Fruit fly (Drosophila melanogaster) whole organism, adult: Measurements from ENCODE around the gene Ucp4A.
A peak's percentile ranks its signal among the peaks of the same experiment; 100 is the strongest.

Experiments
- CG11617 ChIP-seq: fragments of 200-800 bp; sonication (Bioruptor generic); optimal IDR thresholded peaks from 2 replicates; lab custom pipeline; 2017; ENCODE audit warnings: mild to moderate bottlenecking, missing biosample characterization, missing genetic modification reagents, missing genetic modification characterization
- CG12768 ChIP-seq: fragments of 200-800 bp; sonication (Bioruptor generic); optimal IDR thresholded peaks from 2 replicates; lab custom pipeline; 2017; ENCODE audit warnings: missing biosample characterization, missing genetic modification characterization, mild to moderate bottlenecking, moderate library complexity, missing genetic modification reagents
- CG14711 ChIP-seq: fragments of 200-800 bp; sonication (Bioruptor generic); optimal IDR thresholded peaks from 2 replicates; lab custom pipeline; 2018; ENCODE audit warnings: missing biosample characterization, mild to moderate bottlenecking, missing genetic modification characterization, moderate library complexity
- CG1620 ChIP-seq: fragments of 200-800 bp; sonication (Bioruptor generic); optimal IDR thresholded peaks from 2 replicates; lab custom pipeline; 2016; ENCODE audit warnings: missing biosample characterization, missing genetic modification characterization
- CG33017 ChIP-seq: fragments of 200-800 bp; sonication (Bioruptor generic); optimal IDR thresholded peaks from 2 replicates; lab custom pipeline; 2018; ENCODE audit warnings: missing biosample characterization, mild to moderate bottlenecking, missing genetic modification characterization, moderate library complexity
- CG5204 ChIP-seq: fragments of 200-800 bp; sonication (Bioruptor generic); optimal IDR thresholded peaks from 2 replicates; lab custom pipeline; 2016; ENCODE audit warnings: missing biosample characterization, missing genetic modification characterization
- CG7045 ChIP-seq: fragments of 200-800 bp; sonication (Bioruptor generic); optimal IDR thresholded peaks from 2 replicates; lab custom pipeline; 2017; ENCODE audit warnings: missing biosample characterization, mild to moderate bottlenecking, missing genetic modification characterization
- CG7101 ChIP-seq: fragments of 200-800 bp; sonication (Bioruptor generic); optimal IDR thresholded peaks from 2 replicates; lab custom pipeline; 2018; ENCODE audit warnings: missing biosample characterization, mild to moderate bottlenecking, missing genetic modification characterization, moderate library complexity
- Clk ChIP-seq: fragments of 200-800 bp; sonication (Bioruptor generic); optimal IDR thresholded peaks from 2 replicates; lab custom pipeline; 2017; ENCODE audit warnings: missing biosample characterization, missing genetic modification characterization
- Crg-1 ChIP-seq: fragments of 200-800 bp; sonication (Bioruptor generic); optimal IDR thresholded peaks from 2 replicates; lab custom pipeline; 2016; ENCODE audit warnings: missing biosample characterization, missing genetic modification characterization
- Hr96 ChIP-seq: fragments of 200-800 bp; sonication (Bioruptor generic); optimal IDR thresholded peaks from 2 replicates; lab custom pipeline; 2016; ENCODE audit warnings: missing biosample characterization, missing genetic modification characterization
- Mnt ChIP-seq: fragments of 200-800 bp; sonication (Bioruptor generic); optimal IDR thresholded peaks from 2 replicates; lab custom pipeline; 2016; ENCODE audit warnings: missing biosample characterization, mild to moderate bottlenecking, missing genetic modification characterization
- bab1 ChIP-seq: fragments of 200-800 bp; sonication (Bioruptor generic); optimal IDR thresholded peaks from 3 replicates; lab custom pipeline; 2019; ENCODE audit warnings: missing biosample characterization, mild to moderate bottlenecking, missing genetic modification characterization, moderate library complexity
- cic ChIP-seq: fragments of 200-800 bp; sonication (Bioruptor generic); optimal IDR thresholded peaks from 2 replicates; lab custom pipeline; 2017; ENCODE audit warnings: missing biosample characterization, mild to moderate bottlenecking, missing genetic modification characterization, moderate library complexity
- cnc ChIP-seq, 2 experiments: fragments of >200 bp; optimal IDR thresholded peaks; 2 replicates each; lab custom pipeline; 2017
- kay ChIP-seq: fragments of 200-800 bp; sonication (Bioruptor generic); peaks from one replicate; lab custom pipeline; 2016; ENCODE audit warnings: missing biosample characterization, missing genetic modification characterization, borderline replicate concordance
- ovo ChIP-seq: fragments of 200-800 bp; sonication (Bioruptor generic); optimal IDR thresholded peaks from 2 replicates; lab custom pipeline; 2016; ENCODE audit warnings: missing biosample characterization, missing genetic modification characterization
- pad ChIP-seq: fragments of 200-800 bp; sonication (Bioruptor generic); optimal IDR thresholded peaks from 3 replicates; lab custom pipeline; 2017; ENCODE audit warnings: missing biosample characterization, missing genetic modification characterization, mild to moderate bottlenecking, moderate library complexity, missing genetic modification reagents
- tj ChIP-seq: fragments of 200-800 bp; sonication (Bioruptor generic); optimal IDR thresholded peaks from 3 replicates; lab custom pipeline; 2017; ENCODE audit warnings: missing biosample characterization, mild to moderate bottlenecking, missing genetic modification characterization, moderate library complexity
- toe ChIP-seq: fragments of 200-800 bp; sonication (Bioruptor generic); optimal IDR thresholded peaks from 2 replicates; lab custom pipeline; 2016; ENCODE audit warnings: missing biosample characterization, missing genetic modification characterization

Gene Ucp4A

DNA sequence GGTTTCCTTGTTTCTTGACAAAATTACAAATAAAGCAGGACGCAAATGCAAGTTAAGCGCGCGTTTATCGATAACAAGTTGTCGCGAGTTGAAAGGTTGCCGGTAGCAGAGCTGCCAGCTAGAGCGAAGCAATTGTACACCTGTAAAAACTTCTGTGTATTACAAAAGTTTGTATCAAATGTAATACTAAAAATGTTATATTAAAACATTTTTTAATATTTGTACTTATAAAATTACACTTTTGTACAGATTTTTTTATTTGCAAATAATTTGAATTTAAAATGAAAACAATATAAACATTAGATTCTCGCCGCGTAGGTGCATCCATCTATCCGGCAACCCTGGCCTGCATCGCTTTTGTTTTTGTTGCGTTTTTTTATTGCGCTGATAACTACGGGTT lies at the start of gene Ucp4A, which contains the start of gene CG8142:
TSS of gene Ucp4A (plus strand) at position 327 of the 400 bp plus-strand sequence.
TSS of gene CG8142 (minus strand) at position 82 of the 400 bp plus-strand sequence.
- peak; percentile 96 for TF ChIP-seq CG14711
- peak; percentile 69 for TF ChIP-seq Clk (GFP tag; lab: Kevin White, UChicago)
- TF ChIP-seq Hr96 (GFP tag; lab: Kevin White, UChicago) = no peak
- TF ChIP-seq Mnt (GFP tag; lab: Kevin White, UChicago) = peak; percentile 79
- TF ChIP-seq CG5204 (GFP tag; lab: Kevin White, UChicago) = no peak
- peak; percentile 85 for TF ChIP-seq Crg-1 (GFP tag; lab: Kevin White, UChicago)
- peak; percentile 85 for TF ChIP-seq CG12768
- TF ChIP-seq kay = no peak
- peak; percentile 96 for TF ChIP-seq CG7101 (tag; lab: Kevin White, UChicago)
- peak; percentile 96 for TF ChIP-seq bab1 (GFP tag; lab: Kevin White, UChicago)
- peak; percentile 81 for TF ChIP-seq CG33017
- TF ChIP-seq cic (GFP tag; lab: Kevin White, UChicago) = peak; percentile 16
- TF ChIP-seq toe (GFP tag; lab: Kevin White, UChicago) = peak; percentile 74
- TF ChIP-seq CG7045 (GFP tag; lab: Kevin White, UChicago) = peak; percentile 85
- TF ChIP-seq CG11617 (GFP tag; lab: Kevin White, UChicago) = peak; percentile 92
- TF ChIP-seq pad (GFP tag; lab: Kevin White, UChicago) = peak; percentile 85
- TF ChIP-seq ovo (GFP tag; lab: Kevin White, UChicago) = peak; percentile 73
- TF ChIP-seq CG1620 (GFP tag; lab: Kevin White, UChicago) = peak; percentile 85
- TF ChIP-seq cnc (optimal IDR thresholded peaks at IDR 0.05; lab: Kevin White, UChicago) = no peak
- TF ChIP-seq tj = peak; percentile 74

DNA sequence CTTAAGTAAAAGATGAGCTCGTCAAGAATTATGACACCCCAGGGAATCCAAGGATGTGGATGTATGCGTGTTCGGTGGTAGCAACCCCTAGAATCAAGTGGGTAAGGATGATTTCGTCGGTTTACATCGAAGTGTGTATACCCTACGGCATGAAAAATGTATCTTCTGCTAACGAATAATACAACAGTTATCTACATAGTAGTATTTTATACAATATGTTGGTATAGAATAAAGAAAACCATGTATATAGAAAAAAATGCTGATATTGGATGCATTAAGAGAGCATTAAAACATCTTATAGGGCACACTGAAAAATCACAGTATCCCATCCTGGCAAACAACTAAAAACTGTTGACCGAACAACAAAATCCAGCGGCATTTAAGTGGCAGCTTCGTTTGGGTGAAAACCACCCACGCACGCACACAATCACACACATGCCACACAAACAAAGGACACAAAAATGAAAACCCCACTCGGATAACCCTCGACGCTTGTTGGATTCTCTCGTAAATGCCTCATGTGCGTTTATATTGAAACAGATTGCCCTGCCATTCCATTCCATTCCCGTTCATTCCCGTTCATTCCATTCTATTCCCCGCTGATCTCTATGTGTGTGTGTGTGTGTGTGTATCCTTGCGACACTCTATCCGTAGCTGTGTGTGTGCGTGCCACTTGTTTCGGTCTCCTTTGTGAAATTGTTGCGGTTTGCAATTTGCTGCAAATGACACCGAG lies 45.5 kb upstream of the Ucp4A start:
- TF ChIP-seq CG7101 (tag; lab: Kevin White, UChicago) (no peak), CG12768 (no peak), Clk (GFP tag; lab: Kevin White, UChicago) (no peak), kay (no peak), tj (no peak), Mnt (GFP tag; lab: Kevin White, UChicago) (no peak), bab1 (GFP tag; lab: Kevin White, UChicago) (no peak)

DNA sequence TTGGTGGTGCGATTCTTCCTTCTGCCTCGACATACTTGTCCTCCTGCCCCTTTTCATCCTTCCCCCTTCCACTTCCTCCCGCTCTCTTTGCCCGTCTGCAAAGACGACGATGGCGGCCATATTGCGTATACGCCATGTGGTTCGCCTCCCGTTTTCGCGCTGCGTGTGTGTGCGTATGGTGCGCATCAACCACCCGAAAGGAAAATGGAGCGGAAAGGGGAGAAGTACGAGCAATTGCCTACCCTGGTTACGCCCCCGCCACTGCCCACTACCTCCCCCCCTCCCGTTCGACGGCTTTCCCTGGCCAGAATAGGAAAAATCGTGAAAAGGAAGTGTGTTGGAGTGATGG lies 45.0 kb upstream of the Ucp4A start:
- TF ChIP-seq CG1620 (GFP tag; lab: Kevin White, UChicago) (no peak), tj (no peak), pad (GFP tag; lab: Kevin White, UChicago) (no peak), Hr96 (GFP tag; lab: Kevin White, UChicago) (no peak), toe (GFP tag; lab: Kevin White, UChicago) (no peak), bab1 (GFP tag; lab: Kevin White, UChicago) (no peak), kay (no peak), Crg-1 (GFP tag; lab: Kevin White, UChicago) (no peak), CG5204 (GFP tag; lab: Kevin White, UChicago) (no peak), CG11617 (GFP tag; lab: Kevin White, UChicago) (no peak), Mnt (GFP tag; lab: Kevin White, UChicago) (no peak), CG7101 (tag; lab: Kevin White, UChicago) (no peak), cic (GFP tag; lab: Kevin White, UChicago) (no peak), ovo (GFP tag; lab: Kevin White, UChicago) (no peak), CG33017 (no peak), cnc (optimal IDR thresholded peaks at IDR 0.05; lab: Kevin White, UChicago) (no peak), CG7045 (GFP tag; lab: Kevin White, UChicago) (no peak)

DNA sequence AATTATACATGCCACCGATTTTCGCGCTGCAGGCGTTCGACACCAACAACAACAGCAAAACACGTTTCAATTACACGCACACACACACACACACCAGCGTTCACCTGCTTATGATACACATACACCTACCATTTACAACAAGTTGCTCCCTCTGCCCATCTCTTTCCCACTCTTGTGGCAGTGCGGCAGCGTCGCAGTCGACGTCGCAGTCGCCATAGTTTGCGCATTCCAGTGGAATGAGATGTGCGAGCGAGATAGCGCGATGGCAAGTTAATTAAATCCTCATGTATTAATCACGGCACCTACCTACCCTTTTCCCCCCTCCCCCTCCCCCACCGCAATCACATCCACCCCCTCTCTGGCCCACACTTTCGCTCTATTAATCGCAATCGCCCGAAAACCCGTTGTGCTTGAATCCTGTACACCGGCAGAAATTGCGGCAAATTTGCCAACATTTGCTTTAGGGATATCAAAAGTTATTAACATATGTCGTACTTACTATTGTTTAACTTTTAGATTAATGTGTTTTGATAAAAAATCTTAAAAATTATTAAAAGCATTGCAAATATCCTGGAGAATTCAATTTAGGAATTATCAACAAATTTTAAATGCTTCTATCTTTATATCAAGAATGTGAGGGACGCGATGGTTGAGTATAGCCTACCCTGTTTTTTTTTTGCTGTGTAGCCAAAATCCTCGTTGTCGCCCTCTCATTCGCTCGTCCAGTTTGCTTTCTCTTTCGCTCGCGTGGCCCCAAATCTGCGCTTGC lies 42.2 kb upstream of the Ucp4A start:
- TF ChIP-seq cnc (optimal IDR thresholded peaks at IDR 0.05; lab: Kevin White, UChicago) (no peak), CG7045 (GFP tag; lab: Kevin White, UChicago) (no peak), CG1620 (GFP tag; lab: Kevin White, UChicago) (no peak), Mnt (GFP tag; lab: Kevin White, UChicago) (no peak), Crg-1 (GFP tag; lab: Kevin White, UChicago) (no peak), ovo (GFP tag; lab: Kevin White, UChicago) (no peak), tj (no peak), toe (GFP tag; lab: Kevin White, UChicago) (no peak)

DNA sequence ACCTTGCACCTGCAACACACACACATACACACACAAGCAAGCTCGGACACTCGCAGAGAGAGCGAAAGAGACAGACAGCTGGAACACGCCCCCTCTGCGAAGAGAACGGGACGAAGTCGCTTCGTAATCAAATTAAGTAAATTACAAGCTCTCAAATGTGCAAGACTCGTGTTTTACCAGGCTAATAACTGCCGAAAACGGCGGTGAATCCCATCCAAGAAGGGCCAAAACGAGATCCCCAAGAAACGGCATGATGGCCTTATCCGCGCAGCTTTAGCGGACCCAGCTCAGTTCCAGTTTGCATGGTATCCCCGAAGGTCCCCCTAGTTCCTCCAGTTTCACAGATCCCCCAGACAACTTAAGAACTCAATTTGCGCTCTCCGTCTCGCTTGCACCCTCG lies 40.7 kb upstream of the Ucp4A start:
- no peak for TF ChIP-seq cnc (optimal IDR thresholded peaks at IDR 0.05; lab: Kevin White, UChicago)
- TF ChIP-seq tj = no peak
- TF ChIP-seq CG33017 = no peak
- no peak for TF ChIP-seq CG12768
- TF ChIP-seq CG5204 (GFP tag; lab: Kevin White, UChicago) = no peak
- no peak for TF ChIP-seq Clk (GFP tag; lab: Kevin White, UChicago)

DNA sequence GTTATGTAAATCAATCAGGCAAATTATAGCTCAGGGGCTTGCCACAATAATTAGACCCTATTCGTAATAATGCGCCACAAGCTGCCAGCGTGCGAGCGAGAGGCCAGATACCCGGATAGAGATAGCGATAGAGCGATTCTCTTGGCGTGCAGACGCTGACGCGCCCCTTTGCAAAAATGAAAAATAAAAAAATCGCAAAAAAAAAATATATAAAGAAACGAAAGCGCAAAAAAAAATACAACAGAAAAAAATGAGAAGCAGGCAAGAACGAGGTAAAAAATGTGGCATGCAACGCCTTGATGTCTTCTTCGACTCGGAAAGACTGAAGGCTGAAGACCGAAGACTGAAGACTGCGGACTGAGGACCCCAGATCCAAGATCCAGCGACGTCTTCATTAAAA lies 38.4 kb upstream of the Ucp4A start:
- no peak for TF ChIP-seq Hr96 (GFP tag; lab: Kevin White, UChicago)
- no peak for TF ChIP-seq CG14711
- TF ChIP-seq cic (GFP tag; lab: Kevin White, UChicago) = no peak
- TF ChIP-seq CG1620 (GFP tag; lab: Kevin White, UChicago) = no peak
- TF ChIP-seq toe (GFP tag; lab: Kevin White, UChicago) = no peak
- no peak for TF ChIP-seq Clk (GFP tag; lab: Kevin White, UChicago)
- no peak for TF ChIP-seq Mnt (GFP tag; lab: Kevin White, UChicago)
- TF ChIP-seq ovo (GFP tag; lab: Kevin White, UChicago) = no peak
- no peak for TF ChIP-seq tj
- no peak for TF ChIP-seq CG12768
- no peak for TF ChIP-seq CG5204 (GFP tag; lab: Kevin White, UChicago)
- TF ChIP-seq pad (GFP tag; lab: Kevin White, UChicago) = no peak
- TF ChIP-seq kay = no peak
